Worm (Caenorhabditis elegans) whole organism, early embryonic: ENCODE data around the gene cogc-6.

ENCODE experiments used
- B0310.2 ChIP-seq: sonication (generic microtip); optimal IDR thresholded peaks from 2 replicates; lab custom pipeline; 2016; ENCODE audit warnings: mild to moderate bottlenecking, missing genetic modification characterization, missing compliant biosample characterization
- aly-1 ChIP-seq: sonication (generic microtip); optimal IDR thresholded peaks from 2 replicates; lab custom pipeline; 2016; ENCODE audit warnings: missing genetic modification characterization, missing compliant biosample characterization
- ama-1 ChIP-seq: fragments of 150-350 bp; optimal IDR thresholded peaks from 2 replicates; lab custom pipeline; 2014
- ceh-36 ChIP-seq: sonication (generic microtip); optimal IDR thresholded peaks from 2 replicates; lab custom pipeline; 2016; ENCODE audit warnings: missing genetic modification characterization, inconsistent platforms, missing compliant biosample characterization
- ets-7 ChIP-seq: sonication (generic microtip); optimal IDR thresholded peaks from 2 replicates; lab custom pipeline; 2016; ENCODE audit warnings: missing genotype, missing genetic modification characterization, missing compliant biosample characterization
- flt-1 ChIP-seq: fragments of 200-800 bp; sonication (Bioruptor generic); IDR thresholded peaks from 2 replicates; pipeline ENCODE4 v1.3.6; 2022; ENCODE audit warnings: missing genetic modification characterization, missing compliant biosample characterization
- hmbx-1 ChIP-seq: sonication (generic microtip); optimal IDR thresholded peaks from 2 replicates; lab custom pipeline; 2016; ENCODE audit warnings: mild to moderate bottlenecking, missing genetic modification characterization, missing compliant biosample characterization
- hmg-4 ChIP-seq: fragments of 200-800 bp; sonication (Bioruptor generic); optimal IDR thresholded peaks from 2 replicates; lab custom pipeline; 2018; ENCODE audit warnings: mild to moderate bottlenecking, missing genetic modification characterization, missing compliant biosample characterization
- hnd-1 ChIP-seq: sonication (generic microtip); optimal IDR thresholded peaks from 2 replicates; lab custom pipeline; 2016; ENCODE audit warnings: missing genetic modification characterization, missing compliant biosample characterization
- pes-1 ChIP-seq: fragments of 200-800 bp; sonication (Bioruptor generic); IDR thresholded peaks from 2 replicates; pipeline ENCODE4 v1.3.6; 2022; ENCODE audit warnings: missing genetic modification reagents, missing genetic modification characterization, missing compliant biosample characterization
- tra-4 ChIP-seq: sonication (generic microtip); optimal IDR thresholded peaks from 2 replicates; lab custom pipeline; 2017; ENCODE audit warnings: missing genetic modification characterization, missing compliant biosample characterization

DNA sequence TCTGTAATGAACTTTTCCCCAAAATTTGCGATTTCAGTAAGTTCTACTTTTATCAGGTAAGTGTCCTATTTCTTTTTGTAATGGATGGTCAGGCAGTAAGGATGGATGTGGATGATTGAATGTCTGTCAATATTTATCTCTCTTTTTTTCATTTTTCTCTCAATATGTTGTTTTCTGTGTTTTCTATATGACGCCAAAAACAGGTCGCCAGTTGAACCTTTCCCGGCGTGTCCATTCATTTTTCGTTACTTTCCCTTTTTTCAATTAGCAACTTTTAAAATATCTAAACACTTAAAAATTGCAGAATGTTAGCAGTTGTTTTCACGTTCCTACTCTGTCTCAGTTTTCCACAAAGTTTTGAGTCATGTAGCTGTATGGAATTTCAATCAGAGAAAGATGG is 14.2 kb downstream of the cogc-6 start, which contains the start of gene timp-1:
- TF ChIP-seq ceh-36 (tag; lab: Kevin White, UChicago) (no peak), ama-1 (lab: Kevin White, UChicago) (no peak), B0310.2 (tag; lab: Kevin White, UChicago) (no peak), hmg-4 (GFP tag; lab: Kevin White, UChicago) (no peak), tra-4 (no peak), pes-1 (GFP tag; lab: Robert Waterston, UW) (no peak), hmbx-1 (tag; lab: Kevin White, UChicago) (no peak), ets-7 (tag; lab: Kevin White, UChicago) (no peak), aly-1 (tag; lab: Kevin White, UChicago) (no peak), hnd-1 (tag; lab: Kevin White, UChicago) (no peak), flt-1 (GFP tag; lab: Robert Waterston, UW) (no peak)
